Worm (Caenorhabditis elegans) whole organism, L4 larva: ENCODE data around the gene T09A5.14.

Experiments
- ces-1 ChIP-seq: fragments of 150-350 bp; sonication (generic microtip); optimal IDR thresholded peaks from 4 replicates; lab custom pipeline; 2014; ENCODE audit warnings: missing biosample characterization, missing genetic modification reagents, missing genetic modification characterization
- daf-12 ChIP-seq: fragments of 150-350 bp; optimal IDR thresholded peaks from 2 replicates; lab custom pipeline; 2014; ENCODE audit warnings: missing biosample characterization, missing genetic modification reagents, missing genetic modification characterization
- lir-3 ChIP-seq: sonication (generic microtip); optimal IDR thresholded peaks from 2 replicates; lab custom pipeline; 2016; ENCODE audit warnings: mild to moderate bottlenecking, missing genetic modification characterization, missing compliant biosample characterization
- lsy-2 ChIP-seq, 2 experiments: fragments of 150-350 bp in 1 of 2; sonication (generic microtip) in 1 of 2; optimal IDR thresholded peaks; 2 replicates each; lab custom pipeline; 2014 to 2017; ENCODE audit warnings: missing biosample characterization in 2 of 2, missing genetic modification characterization in 2 of 2
- mdl-1 ChIP-seq, 2 experiments: fragments of 150-350 bp in 1 of 2; sonication (generic microtip) in 1 of 2; optimal IDR thresholded peaks; 2 replicates each; lab custom pipeline; 2014 to 2017; ENCODE audit warnings: missing biosample characterization in 2 of 2, missing genetic modification characterization in 2 of 2
- nhr-42 ChIP-seq: fragments of 200-800 bp; sonication (Bioruptor generic); IDR thresholded peaks from 2 replicates; pipeline ENCODE4 v1.3.6; 2022; ENCODE audit warnings: missing genetic modification characterization, missing compliant biosample characterization
- nhr-76 ChIP-seq: fragments of 150-350 bp; optimal IDR thresholded peaks from 2 replicates; lab custom pipeline; 2014; ENCODE audit warnings: missing biosample characterization, missing genetic modification characterization
- pqm-1 ChIP-seq: sonication (generic microtip); optimal IDR thresholded peaks from 2 replicates; lab custom pipeline; 2017; ENCODE audit warnings: missing biosample characterization, missing genetic modification characterization
- snpc-4 ChIP-seq: fragments of 150-350 bp; optimal IDR thresholded peaks from 2 replicates; lab custom pipeline; 2014; ENCODE audit warnings: missing biosample characterization, missing genetic modification characterization
- unc-130 ChIP-seq: sonication (generic microtip); optimal IDR thresholded peaks from 2 replicates; lab custom pipeline; 2016; ENCODE audit warnings: missing genetic modification reagents, missing genetic modification characterization, missing compliant biosample characterization
- zip-2 ChIP-seq: fragments of 150-350 bp; optimal IDR thresholded peaks from 2 replicates; lab custom pipeline; 2014; ENCODE audit warnings: missing biosample characterization, missing genetic modification characterization
- ztf-11 ChIP-seq: fragments of 150-350 bp; optimal IDR thresholded peaks from 2 replicates; lab custom pipeline; 2014; ENCODE audit warnings: missing biosample characterization, missing genetic modification characterization

ce11 chrII:7808950-7809349 is 23.2 kb upstream of the T09A5.14 start:
- TF ChIP-seq lir-3 (tag; lab: Kevin White, UChicago) (no peak), unc-130 (GFP tag; lab: Kevin White, UChicago) (no peak), pqm-1 (tag; lab: Kevin White, UChicago) (peak; percentile 95), ztf-11 (tag; lab: Kevin White, UChicago) (no peak), snpc-4 (tag; lab: Kevin White, UChicago) (no peak), nhr-76 (tag; lab: Kevin White, UChicago) (no peak), nhr-42 (GFP tag; lab: Robert Waterston, UW) (no peak), daf-12 (tag; lab: Kevin White, UChicago) (no peak), mdl-1 (tag; optimal IDR thresholded peaks at IDR 0.05; lab: Kevin White, UChicago) (peak in 1 of 2 experiments; percentile 31), zip-2 (tag; lab: Kevin White, UChicago) (no peak), lsy-2 (tag; optimal IDR thresholded peaks at IDR 0.05; lab: Kevin White, UChicago) (no peak), ces-1 (no peak)
